Worm (Caenorhabditis elegans) whole organism, L3 larva: ENCODE data around the gene K03B8.8.

Experiments used
- R02D3.7 ChIP-seq: fragments of 150-350 bp; optimal IDR thresholded peaks from 2 replicates; lab custom pipeline; 2014; ENCODE audit warnings: missing biosample characterization, missing genetic modification characterization
- ceh-9 ChIP-seq: sonication (generic microtip); optimal IDR thresholded peaks from 2 replicates; lab custom pipeline; 2018; ENCODE audit warnings: missing biosample characterization, missing genetic modification characterization
- fkh-2 ChIP-seq: fragments of 150-350 bp; optimal IDR thresholded peaks from 2 replicates; lab custom pipeline; 2014; ENCODE audit warnings: missing biosample characterization, missing genetic modification reagents, missing genetic modification characterization
- skn-1 ChIP-seq: fragments of 150-350 bp; optimal IDR thresholded peaks from 2 replicates; lab custom pipeline; 2014; ENCODE audit warnings: missing biosample characterization, missing genetic modification characterization
- snpc-4 ChIP-seq: fragments of 150-350 bp; optimal IDR thresholded peaks from 2 replicates; lab custom pipeline; 2014; ENCODE audit warnings: missing biosample characterization, missing genetic modification characterization
- unc-39 ChIP-seq: sonication (generic microtip); optimal IDR thresholded peaks from 4 replicates; lab custom pipeline; 2017; ENCODE audit warnings: missing biosample characterization, missing genetic modification characterization
- unc-62 ChIP-seq: fragments of 150-350 bp; sonication (generic microtip); optimal IDR thresholded peaks from 4 replicates; lab custom pipeline; 2014; ENCODE audit warnings: missing biosample characterization, missing genetic modification reagents, missing genetic modification characterization

DNA sequence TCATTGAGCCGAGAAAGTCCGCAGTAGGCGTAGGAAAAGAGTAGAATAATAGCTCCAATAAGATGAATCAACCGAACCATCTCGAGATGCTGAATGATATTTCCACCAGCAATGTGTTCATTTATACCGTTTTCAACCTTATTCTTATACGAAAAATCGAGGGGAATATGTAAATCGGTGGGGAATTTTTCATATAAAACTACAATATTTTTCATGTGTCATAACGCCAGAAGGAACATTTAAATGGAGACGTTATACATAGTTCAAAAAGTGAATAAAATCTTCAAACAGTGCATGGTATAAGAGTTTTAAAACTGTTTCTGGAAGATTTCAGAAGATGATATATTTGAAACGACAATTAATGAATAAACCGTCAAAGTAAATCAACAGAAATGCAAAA, 8.2 kb downstream of the K03B8.8 start, which contains the start of gene nas-19:
- no peak for TF ChIP-seq unc-39 (tag; lab: Kevin White, UChicago)
- no peak for TF ChIP-seq ceh-9
- TF ChIP-seq skn-1 (tag; lab: Kevin White, UChicago): no peak
- no peak for TF ChIP-seq unc-62 (GFP tag; lab: Kevin White, UChicago)
- no peak for TF ChIP-seq R02D3.7 (tag; lab: Kevin White, UChicago)
- no peak for TF ChIP-seq fkh-2 (tag; lab: Kevin White, UChicago)
- TF ChIP-seq snpc-4 (tag; lab: Kevin White, UChicago): no peak
